Fruit fly (Drosophila melanogaster) Kc167 (cell line): ENCODE data around the gene mthl1.
A peak's percentile ranks its signal among the peaks of the same experiment; 100 is the strongest.

Experiments used
- Myc ChIP-seq: fragments of >200 bp; optimal IDR thresholded peaks from 2 replicates; lab custom pipeline; 2017; ENCODE audit warnings: missing external identifiers
- Sin3A ChIP-seq: fragments of >200 bp; optimal IDR thresholded peaks from 2 replicates; lab custom pipeline; 2018; ENCODE audit warnings: missing external identifiers
- h ChIP-seq: fragments of >200 bp; optimal IDR thresholded peaks from 3 replicates; lab custom pipeline; 2018; ENCODE audit warnings: missing external identifiers
- insv ChIP-seq: fragments of >200 bp; optimal IDR thresholded peaks from 3 replicates; lab custom pipeline; 2018; ENCODE audit warnings: missing external identifiers
- psq ChIP-seq: fragments of >200 bp; optimal IDR thresholded peaks from 2 replicates; lab custom pipeline; 2017; ENCODE audit warnings: missing external identifiers
- ttk ChIP-seq: sonication (Bioruptor generic); optimal IDR thresholded peaks from 2 replicates; lab custom pipeline; 2017; ENCODE audit warnings: missing external identifiers

The mthl1 gene

DNA sequence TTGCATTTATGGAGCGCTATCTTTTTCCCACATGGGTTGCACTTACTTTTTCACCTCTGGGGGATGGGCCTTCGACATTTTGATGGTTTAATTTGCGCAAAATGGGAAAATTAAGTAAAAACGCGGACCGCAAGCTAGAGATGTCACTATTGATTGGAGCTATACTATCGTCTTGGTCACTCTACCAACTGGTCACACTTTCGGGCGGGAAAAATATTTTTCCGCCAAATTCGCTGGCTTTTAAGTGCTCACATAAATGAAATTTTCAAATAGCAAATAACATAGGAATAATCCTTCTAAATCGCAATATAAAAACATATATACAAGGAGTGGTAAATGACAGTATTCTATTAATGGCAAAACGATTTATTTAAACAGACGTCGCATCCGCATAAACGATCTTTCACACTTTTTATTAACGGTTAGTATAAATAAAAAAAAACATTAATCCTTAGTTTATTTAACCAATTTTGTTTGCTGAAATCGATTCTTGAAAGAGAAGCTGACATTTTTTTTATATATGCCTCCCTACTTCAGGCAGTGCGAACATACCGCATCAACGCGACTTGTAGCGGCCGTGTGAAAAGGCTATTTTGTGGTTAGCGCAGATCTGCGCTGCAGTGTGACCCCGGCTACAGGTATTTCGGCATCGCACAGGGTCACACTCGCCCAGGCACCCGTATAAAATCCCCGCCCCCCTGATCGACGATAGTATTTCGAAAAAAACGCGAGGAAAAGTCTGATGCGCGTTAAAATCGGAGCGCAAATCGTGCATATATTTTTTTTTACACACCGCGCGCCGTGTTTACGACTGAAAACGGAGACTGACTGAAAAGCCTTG, at the start of gene mthl1, which contains the start of gene SNRPG:
mthl1 (plus strand) TSS at position 709 of the 841 bp plus-strand sequence.
SNRPG (minus strand) TSS at position 160 of the 841 bp plus-strand sequence.
- TF ChIP-seq insv (no peak), h (no peak), ttk (no peak), Sin3A (lab: Kevin White, UChicago) (no peak), Myc (lab: Kevin White, UChicago) (no peak), psq (lab: Kevin White, UChicago) (no peak)

- no peak for TF ChIP-seq insv
- TF ChIP-seq psq (lab: Kevin White, UChicago) = peak; percentile 92
- no peak for TF ChIP-seq Sin3A (lab: Kevin White, UChicago)
Observed at dm6 chrX:16593418-16593817, 47.4 kb upstream of the mthl1 start, which contains the start of the genes SMC3 and Ubc7. Gene SMC3 (minus strand): TSS chrX:16593439. Gene Ubc7 (plus strand): TSS chrX:16593677.

DNA sequence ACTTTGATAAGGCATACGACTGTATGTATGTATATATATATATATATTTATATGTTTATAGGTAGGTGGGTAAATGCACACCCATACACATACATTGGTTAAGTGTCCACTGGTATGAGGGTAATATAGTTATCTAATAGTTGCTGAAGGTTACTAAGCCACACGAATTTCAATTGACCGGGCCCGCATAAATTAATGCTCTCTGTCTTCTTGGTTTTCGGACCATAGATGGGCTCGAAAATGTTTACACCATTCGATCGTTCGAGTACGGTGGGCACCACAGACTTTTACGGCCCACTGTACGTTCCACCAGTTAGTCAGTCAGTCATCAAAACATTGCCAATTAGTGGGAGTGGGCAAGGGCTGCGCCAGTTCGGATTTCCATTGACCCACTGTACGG, 45.4 kb upstream of the mthl1 start:
- no peak for TF ChIP-seq Myc (lab: Kevin White, UChicago)
- no peak for TF ChIP-seq insv
- no peak for TF ChIP-seq ttk
- TF ChIP-seq psq (lab: Kevin White, UChicago) = no peak
- no peak for TF ChIP-seq Sin3A (lab: Kevin White, UChicago)
- TF ChIP-seq h = no peak

DNA sequence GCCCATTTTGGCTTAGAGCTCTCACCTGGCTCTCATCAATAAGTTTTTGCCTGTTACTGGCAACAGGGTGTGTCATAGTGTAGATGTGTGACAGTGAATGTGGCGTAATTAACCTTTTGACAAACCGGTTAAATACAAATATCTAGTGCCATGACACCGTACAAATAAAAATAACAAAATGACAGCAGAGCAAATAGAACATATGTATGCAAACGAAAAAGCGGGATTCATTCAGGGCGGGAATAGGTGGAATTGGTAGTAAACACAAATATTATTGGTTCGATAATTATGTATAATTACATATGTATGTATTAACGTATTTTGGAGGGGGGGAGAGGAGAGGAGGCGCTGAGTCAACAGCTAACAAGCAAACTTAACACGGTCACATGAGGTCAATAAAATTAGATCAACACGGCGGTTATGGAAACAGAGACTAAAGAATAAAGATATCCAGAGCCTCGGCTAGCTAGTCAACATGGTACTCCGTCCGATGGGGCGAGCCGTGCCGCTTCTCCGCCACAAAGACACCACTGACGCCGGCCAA, 44.4 kb upstream of the mthl1 start:
- no peak for TF ChIP-seq Sin3A (lab: Kevin White, UChicago)
- no peak for TF ChIP-seq psq (lab: Kevin White, UChicago)
- TF ChIP-seq ttk = no peak

- no peak for TF ChIP-seq Myc (lab: Kevin White, UChicago)
- no peak for TF ChIP-seq ttk
- TF ChIP-seq h = no peak
- TF ChIP-seq insv = no peak
- TF ChIP-seq Sin3A (lab: Kevin White, UChicago) = no peak
- TF ChIP-seq psq (lab: Kevin White, UChicago) = no peak
Observed at dm6 chrX:16598336-16598977, 42.3 kb upstream of the mthl1 start.

- no peak for TF ChIP-seq psq (lab: Kevin White, UChicago)
Observed at dm6 chrX:16598978-16599664, 41.6 kb upstream of the mthl1 start, which contains the start of the genes CG9784 and Nup153. Gene CG9784 (minus strand): TSS chrX:16599215. Gene Nup153 (plus strand): TSS chrX:16599241.

DNA sequence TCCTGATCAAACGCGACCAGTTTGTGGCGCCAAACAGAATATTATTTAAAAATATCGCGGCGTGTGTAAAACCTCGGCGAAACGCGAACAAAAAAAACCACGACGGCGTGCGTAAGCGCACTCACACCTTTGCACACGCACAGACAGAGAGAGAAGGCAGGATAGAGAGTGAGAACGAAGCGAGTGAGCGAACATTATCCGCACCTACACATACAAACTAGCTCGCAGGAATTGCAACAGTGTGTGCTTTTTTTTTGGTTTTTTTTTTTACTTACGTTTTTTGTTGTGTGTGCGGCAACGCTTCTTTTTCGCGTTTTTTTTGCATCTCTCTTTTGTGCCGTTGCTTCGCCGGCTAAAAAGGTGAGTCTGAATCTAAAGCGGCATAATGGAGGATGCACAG, 41.0 kb upstream of the mthl1 start:
- no peak for TF ChIP-seq insv
- TF ChIP-seq Sin3A (lab: Kevin White, UChicago) = no peak
- TF ChIP-seq Myc (lab: Kevin White, UChicago) = no peak
- TF ChIP-seq ttk = no peak
- TF ChIP-seq h = no peak
- TF ChIP-seq psq (lab: Kevin White, UChicago) = no peak

DNA sequence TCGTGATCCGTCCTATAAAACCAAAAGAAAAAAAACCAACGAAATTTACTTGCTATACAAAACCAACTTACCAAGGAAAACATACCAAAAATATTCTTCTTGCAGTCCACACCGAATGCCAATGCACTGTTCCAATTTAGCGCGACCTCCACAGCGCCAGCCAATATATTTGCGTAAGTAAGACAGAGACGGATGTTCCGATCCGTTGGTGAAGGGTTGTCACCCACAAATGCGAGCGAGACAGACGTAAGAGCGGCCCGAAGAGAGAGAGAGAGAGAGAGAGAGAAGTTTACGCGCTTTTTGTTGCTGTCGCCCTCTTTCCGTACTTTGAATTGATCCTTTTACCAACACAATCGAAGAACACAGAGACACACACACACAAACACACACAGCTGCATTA, 32.9 kb upstream of the mthl1 start:
- no peak for TF ChIP-seq Myc (lab: Kevin White, UChicago)
- no peak for TF ChIP-seq insv
- no peak for TF ChIP-seq h

DNA sequence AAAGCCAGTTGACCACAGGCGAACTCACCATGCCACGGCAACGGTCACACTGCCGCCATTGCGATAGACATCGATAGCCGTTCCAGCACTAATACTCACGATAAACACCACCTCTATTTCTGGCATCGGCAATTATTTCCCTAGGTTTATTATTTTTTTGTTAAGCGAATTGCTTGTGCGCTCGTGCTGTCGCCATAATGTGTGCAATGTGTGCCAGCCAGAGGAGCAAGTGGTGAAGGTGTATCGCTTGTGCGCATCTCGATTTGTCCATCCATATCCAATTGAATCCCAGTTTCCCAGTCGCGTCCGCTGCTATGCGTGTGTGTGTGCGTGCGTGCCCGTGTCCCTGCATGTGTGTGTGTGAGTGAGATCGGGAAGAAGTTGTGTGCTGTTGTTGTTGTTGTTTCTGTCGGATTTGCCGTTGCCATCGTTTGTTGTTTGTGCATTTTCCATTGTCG, 30.1 kb upstream of the mthl1 start, which contains the start of gene mbt:
mbt (plus strand) TSS at position 85 of the 458 bp plus-strand sequence.
- no peak for TF ChIP-seq ttk
- no peak for TF ChIP-seq psq (lab: Kevin White, UChicago)
- TF ChIP-seq Myc (lab: Kevin White, UChicago) = no peak
- TF ChIP-seq Sin3A (lab: Kevin White, UChicago) = no peak
- TF ChIP-seq h = no peak
- no peak for TF ChIP-seq insv

dm6 chrX:16616773-16617738, 23.7 kb upstream of the mthl1 start:
- TF ChIP-seq insv = no peak
- no peak for TF ChIP-seq Sin3A (lab: Kevin White, UChicago)
- TF ChIP-seq psq (lab: Kevin White, UChicago) = no peak
- no peak for TF ChIP-seq ttk
- no peak for TF ChIP-seq h
- no peak for TF ChIP-seq Myc (lab: Kevin White, UChicago)

- TF ChIP-seq Sin3A (lab: Kevin White, UChicago) (no peak), h (no peak), ttk (no peak), Myc (lab: Kevin White, UChicago) (no peak), psq (lab: Kevin White, UChicago) (no peak), insv (no peak)
Observed at dm6 chrX:16618724-16619123, 22.0 kb upstream of the mthl1 start.
